Fruit fly (Drosophila melanogaster) whole organism, adult: ENCODE data around the gene CG11322.

Experiments used
- CG12768 ChIP-seq: fragments of 200-800 bp; sonication (Bioruptor generic); optimal IDR thresholded peaks from 2 replicates; lab custom pipeline; 2017; ENCODE audit warnings: missing biosample characterization, missing genetic modification characterization, mild to moderate bottlenecking, moderate library complexity, missing genetic modification reagents
- CG33017 ChIP-seq: fragments of 200-800 bp; sonication (Bioruptor generic); optimal IDR thresholded peaks from 2 replicates; lab custom pipeline; 2018; ENCODE audit warnings: missing biosample characterization, mild to moderate bottlenecking, missing genetic modification characterization, moderate library complexity
- CG5204 ChIP-seq: fragments of 200-800 bp; sonication (Bioruptor generic); optimal IDR thresholded peaks from 2 replicates; lab custom pipeline; 2016; ENCODE audit warnings: missing biosample characterization, missing genetic modification characterization
- CG7045 ChIP-seq: fragments of 200-800 bp; sonication (Bioruptor generic); optimal IDR thresholded peaks from 2 replicates; lab custom pipeline; 2017; ENCODE audit warnings: missing biosample characterization, mild to moderate bottlenecking, missing genetic modification characterization
- Clk ChIP-seq: fragments of 200-800 bp; sonication (Bioruptor generic); optimal IDR thresholded peaks from 2 replicates; lab custom pipeline; 2017; ENCODE audit warnings: missing biosample characterization, missing genetic modification characterization
- Mnt ChIP-seq: fragments of 200-800 bp; sonication (Bioruptor generic); optimal IDR thresholded peaks from 2 replicates; lab custom pipeline; 2016; ENCODE audit warnings: missing biosample characterization, mild to moderate bottlenecking, missing genetic modification characterization
- kay ChIP-seq: fragments of 200-800 bp; sonication (Bioruptor generic); peaks from one replicate; lab custom pipeline; 2016; ENCODE audit warnings: missing biosample characterization, missing genetic modification characterization, borderline replicate concordance

DNA sequence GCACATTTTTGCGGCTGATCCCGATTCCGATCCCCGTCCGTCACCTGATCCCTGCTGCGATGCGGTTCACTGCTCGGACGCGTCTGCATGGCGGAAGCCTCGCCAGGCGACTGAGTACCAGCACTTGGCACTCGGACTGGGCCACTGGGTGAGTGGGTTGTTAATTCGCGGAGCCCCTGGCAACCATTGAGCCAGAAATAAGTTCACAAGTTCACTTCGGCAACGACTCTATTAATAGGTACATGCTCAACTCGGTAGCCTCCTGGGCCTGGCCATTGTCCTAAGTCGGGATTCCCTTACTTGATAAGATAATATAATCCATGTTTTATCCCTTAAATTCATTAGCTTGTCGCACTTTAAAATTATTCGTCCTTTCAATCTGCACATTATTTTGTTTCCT, 19.3 kb downstream of the CG11322 start, which contains the start of gene TTLL3A:
- no peak for TF ChIP-seq CG7045 (GFP tag; lab: Kevin White, UChicago)
- TF ChIP-seq CG12768: no peak
- no peak for TF ChIP-seq Mnt (GFP tag; lab: Kevin White, UChicago)
- no peak for TF ChIP-seq Clk (GFP tag; lab: Kevin White, UChicago)
- no peak for TF ChIP-seq kay (GFP tag; lab: Kevin White, UChicago)
- TF ChIP-seq CG33017 (tag; lab: Kevin White, UChicago): no peak
- no peak for TF ChIP-seq CG5204 (GFP tag; lab: Kevin White, UChicago)
